Worm (Caenorhabditis elegans) whole organism, mixed stage, embryonic: Measurements from ENCODE around the gene htp-1.

Source experiments
- flh-1 ChIP-seq: fragments of 200-800 bp; sonication (Bioruptor generic); optimal IDR thresholded peaks from 2 replicates; lab custom pipeline; 2018; ENCODE audit warnings: mild to moderate bottlenecking, missing genetic modification characterization, moderate library complexity, missing compliant biosample characterization
- nhr-12 ChIP-seq: fragments of 150-350 bp; optimal IDR thresholded peaks from 2 replicates; lab custom pipeline; 2014; ENCODE audit warnings: missing biosample characterization, missing genetic modification characterization

- TF ChIP-seq nhr-12 (tag; lab: Kevin White, UChicago) (no peak), flh-1 (GFP tag; lab: Kevin White, UChicago) (no peak)
These were observed 6.3 kb downstream of the htp-1 start, which contains the start of gene F41H10.12 for ce11 chrIV:5385020-5385419.
